Fruit fly (Drosophila melanogaster): ENCODE measurements around the gene CG8509.

Gene CG8509

dm6 chrX:15849021-15849420 lies 39.7 kb downstream of the CG8509 start, which contains the start of gene sun:
sun (minus strand) TSS chrX:15849258.
- no peak for TF ChIP-seq Snoo (tag; optimal IDR thresholded peaks at IDR 0.05)
- no peak for TF ChIP-seq D1 (tag; optimal IDR thresholded peaks at IDR 0.05)
- TF ChIP-seq CG15710 (tag; optimal IDR thresholded peaks at IDR 0.05): no peak
- no peak for TF ChIP-seq EcR (GFP tag; optimal IDR thresholded peaks at IDR 0.05)
- TF ChIP-seq Pif1A (GFP tag; optimal IDR thresholded peaks at IDR 0.05): no peak
- TF ChIP-seq CG8159 (tag; optimal IDR thresholded peaks at IDR 0.05): no peak
- TF ChIP-seq CG14655 (GFP tag; optimal IDR thresholded peaks at IDR 0.05): no peak
- TF ChIP-seq CG8301 (tag; optimal IDR thresholded peaks at IDR 0.05): no peak
- no peak for TF ChIP-seq rn (GFP tag; IDR thresholded peaks at IDR 0.05)

DNA sequence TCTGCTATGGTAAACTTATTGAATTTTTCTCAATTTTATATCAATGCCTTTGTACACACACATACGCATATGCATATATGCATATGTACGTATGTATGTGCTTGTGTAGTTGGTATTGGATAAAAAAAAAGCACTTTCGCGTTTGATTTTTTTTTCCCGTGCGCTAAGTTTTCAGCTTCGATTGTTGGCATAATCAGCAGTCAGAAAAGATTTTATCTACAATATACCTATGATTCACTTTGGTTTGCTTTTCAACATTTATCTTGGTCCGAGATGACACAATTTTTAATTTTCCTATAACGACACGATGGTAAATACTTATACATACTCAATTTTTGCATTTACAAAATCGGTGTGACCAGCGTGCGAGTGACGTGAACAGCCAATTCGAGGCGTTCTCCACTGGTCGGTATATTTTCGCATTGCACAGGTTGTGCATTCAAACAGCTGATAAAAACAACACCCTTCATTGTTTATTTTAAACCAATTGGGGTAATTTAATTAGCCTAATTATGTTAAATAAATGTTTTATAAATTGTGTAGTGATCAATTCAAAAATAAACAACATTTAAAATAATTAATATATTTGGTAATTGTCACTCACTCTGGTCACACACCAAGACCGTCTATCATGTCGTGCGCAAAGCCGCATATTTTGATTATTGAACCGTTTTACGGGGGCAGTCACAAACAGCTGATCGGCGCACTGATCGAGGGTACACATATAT lies 43.6 kb downstream of the CG8509 start, which contains the start of the genes UBL3 and CG15914:
Gene UBL3 (minus strand): TSS at position 361 of the 728 bp plus-strand sequence.
Gene CG15914 (plus strand): TSS at position 607 of the 728 bp plus-strand sequence.
- TF ChIP-seq Pif1B (GFP tag; optimal IDR thresholded peaks at IDR 0.05): peak; percentile 25
- TF ChIP-seq D1 (tag; optimal IDR thresholded peaks at IDR 0.05): no peak

DNA sequence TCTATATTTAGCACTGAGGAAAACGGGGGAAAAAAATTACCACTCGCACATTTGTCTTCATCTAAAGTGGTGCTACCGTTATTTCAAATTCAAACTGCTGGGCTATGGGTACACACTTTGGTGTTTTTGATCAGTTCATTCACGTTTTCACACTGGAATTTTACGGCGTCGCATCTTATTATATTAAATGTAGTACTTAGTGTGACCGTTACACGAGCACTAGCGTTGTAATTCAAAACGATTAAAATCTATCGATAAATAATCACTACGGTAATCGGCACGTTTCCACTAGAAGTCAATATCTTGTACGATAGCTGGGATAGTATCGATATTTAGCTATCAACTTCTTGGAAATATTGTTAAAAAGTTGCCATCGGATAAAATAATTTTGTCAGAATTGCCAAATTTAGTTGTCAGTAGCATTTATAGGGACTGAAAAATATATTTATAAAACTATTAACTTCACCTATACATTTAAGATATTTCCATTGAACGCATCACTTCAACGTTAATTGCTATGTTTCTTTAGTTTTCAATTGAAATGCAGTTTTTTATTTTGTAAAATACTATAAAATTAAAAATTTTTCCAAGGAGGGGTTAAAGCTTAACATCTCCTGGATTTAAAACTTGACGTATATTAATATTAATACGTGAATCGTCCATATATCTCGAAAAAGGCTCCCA lies 48.4 kb downstream of the CG8509 start, which contains the start of the genes CG46440 and Myb:
Gene CG46440 (minus strand): TSS at position 223 of the 684 bp plus-strand sequence.
Gene Myb (minus strand): TSS at position 223 of the 684 bp plus-strand sequence.
- TF ChIP-seq D1 (tag; optimal IDR thresholded peaks at IDR 0.05): no peak
- no peak for TF ChIP-seq EcR (GFP tag; optimal IDR thresholded peaks at IDR 0.05)
- TF ChIP-seq rn (GFP tag; IDR thresholded peaks at IDR 0.05): no peak
- TF ChIP-seq CG8159 (tag; optimal IDR thresholded peaks at IDR 0.05): no peak
- 0 out of 2 replicates have a peak, but pooled peaks have one; percentile 7 for TF ChIP-seq Ets98B (GFP tag; IDR thresholded peaks at IDR 0.05)
- no peak for TF ChIP-seq CG10348 (GFP tag; IDR thresholded peaks at IDR 0.05)
- TF ChIP-seq CG4496 (GFP tag; IDR thresholded peaks at IDR 0.05): 0 out of 3 replicates have a peak, but pooled peaks have one; percentile 29
- no peak for TF ChIP-seq Pif1B (GFP tag; optimal IDR thresholded peaks at IDR 0.05)
- TF ChIP-seq CG34367 (tag; optimal IDR thresholded peaks at IDR 0.05): no peak
- no peak for TF ChIP-seq Snoo (tag; optimal IDR thresholded peaks at IDR 0.05)

- TF ChIP-seq Pif1A (GFP tag; optimal IDR thresholded peaks at IDR 0.05): no peak
Observed at dm6 chrX:15859387-15859786, 50.0 kb downstream of the CG8509 start, which contains the start of gene AlkB. AlkB (minus strand) TSS chrX:15859487.

DNA sequence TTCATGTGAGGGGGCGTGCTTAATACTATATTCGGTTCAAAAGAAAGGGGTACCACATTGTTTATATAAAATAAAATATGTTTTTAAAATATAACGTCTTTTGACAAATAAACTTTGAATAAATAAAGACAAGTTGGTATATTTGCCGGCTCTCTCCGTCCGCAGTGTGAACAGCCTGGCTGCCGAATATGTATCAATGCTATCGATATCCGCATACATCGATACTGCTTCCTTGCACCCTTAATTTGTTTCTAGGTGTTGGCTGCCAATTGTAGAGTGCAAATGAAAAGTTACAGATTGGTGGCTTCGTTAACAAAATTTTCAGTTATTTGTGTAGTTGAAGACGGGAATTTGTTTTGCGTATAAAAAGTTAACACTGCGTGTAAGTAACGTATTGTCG lies 50.5 kb downstream of the CG8509 start, which contains the start of gene Gbeta13F:
Gene Gbeta13F (plus strand): TSS at position 247 of the 400 bp plus-strand sequence.
- no peak for TF ChIP-seq D1 (tag; optimal IDR thresholded peaks at IDR 0.05)
- TF ChIP-seq CG4496 (GFP tag; IDR thresholded peaks at IDR 0.05): peak; percentile 33; the same call in 2 of the 3 replicates

DNA sequence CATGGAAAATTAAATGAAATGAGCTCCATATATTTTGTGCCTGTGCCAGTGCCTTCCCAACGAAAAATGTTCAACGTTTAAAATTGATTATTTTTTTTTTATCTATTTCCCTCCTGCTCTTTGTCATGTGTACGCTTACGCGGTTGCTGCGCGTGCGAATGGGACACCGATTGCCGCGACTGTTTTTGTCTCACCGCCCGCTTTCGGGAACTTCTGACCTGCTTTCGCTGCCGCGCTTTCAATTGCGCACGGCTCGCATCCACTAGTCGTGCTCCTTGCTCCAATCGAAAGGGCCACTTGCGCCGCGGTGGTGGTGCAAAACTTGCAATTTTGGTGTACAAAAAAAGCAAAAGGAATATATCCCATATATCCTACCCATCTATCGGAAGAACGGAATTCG lies 51.1 kb downstream of the CG8509 start:
- TF ChIP-seq CG8159 (tag; optimal IDR thresholded peaks at IDR 0.05): peak; percentile 52
- no peak for TF ChIP-seq D1 (tag; optimal IDR thresholded peaks at IDR 0.05)
- peak; percentile 24 for TF ChIP-seq CG8301 (tag; optimal IDR thresholded peaks at IDR 0.05)
- peak; percentile 63 for TF ChIP-seq CG14655 (GFP tag; optimal IDR thresholded peaks at IDR 0.05)
- peak; percentile 24 for TF ChIP-seq CG9948 (tag; optimal IDR thresholded peaks at IDR 0.05)
- TF ChIP-seq CG32121 (GFP tag; IDR thresholded peaks at IDR 0.05): peak; percentile 76
- 0 out of 2 replicates have a peak, but pooled peaks have one; percentile 42 for TF ChIP-seq rn (GFP tag; IDR thresholded peaks at IDR 0.05)
- TF ChIP-seq CG10348 (GFP tag; IDR thresholded peaks at IDR 0.05): no peak
- TF ChIP-seq CG15710 (tag; optimal IDR thresholded peaks at IDR 0.05): peak; percentile 58
- TF ChIP-seq gl (tag; optimal IDR thresholded peaks at IDR 0.05): peak; percentile 49
- TF ChIP-seq CG12605 (GFP tag; IDR thresholded peaks at IDR 0.05): peak; percentile 31; the same call in 1 of the 2 replicates
- peak; percentile 28 for TF ChIP-seq Snoo (tag; optimal IDR thresholded peaks at IDR 0.05)
- peak; percentile 64 for TF ChIP-seq Pif1B (GFP tag; optimal IDR thresholded peaks at IDR 0.05)
- TF ChIP-seq Ets98B (GFP tag; IDR thresholded peaks at IDR 0.05): peak; percentile 75
- peak; percentile 27 for TF ChIP-seq CG17806 (tag; optimal IDR thresholded peaks at IDR 0.05)
- peak; percentile 59 for TF ChIP-seq CG13204 (GFP tag; optimal IDR thresholded peaks at IDR 0.05)
- peak; percentile 45 for TF ChIP-seq EcR (GFP tag; optimal IDR thresholded peaks at IDR 0.05)
- TF ChIP-seq fd96Ca (GFP tag; IDR thresholded peaks at IDR 0.05): no peak
- TF ChIP-seq CG34367 (tag; optimal IDR thresholded peaks at IDR 0.05): peak; percentile 60
- peak; percentile 84 for TF ChIP-seq CG4496 (GFP tag; IDR thresholded peaks at IDR 0.05)
- TF ChIP-seq Pif1A (GFP tag; optimal IDR thresholded peaks at IDR 0.05): peak; percentile 51

Data from whole organism, pupa.